Worm (Caenorhabditis elegans) whole organism, young adult: ENCODE results near the gene rop-1.

ENCODE experiments used
- bed-1 ChIP-seq: fragments of 200-800 bp; sonication (Bioruptor generic); IDR thresholded peaks from 2 replicates; pipeline ENCODE4 v1.3.6; 2022; ENCODE audit warnings: missing genetic modification reagents, missing genetic modification characterization, missing compliant biosample characterization
- cebp-1 ChIP-seq, 2 experiments: fragments of 200-800 bp in 1 of 2; sonication (Bioruptor generic) in 1 of 2; sonication (generic microtip) in 1 of 2; IDR thresholded peaks in 1 of 2; optimal IDR thresholded peaks in 1 of 2; 2 replicates each; pipeline versions ENCODE4 v1.3.6 to Lab custom; 2017 to 2022; ENCODE audit warnings: missing compliant biosample characterization in 2 of 2, missing genetic modification characterization in 2 of 2, mild to moderate bottlenecking in 1 of 2, missing genetic modification reagents in 1 of 2, moderate library complexity in 1 of 2
- ceh-100 ChIP-seq: fragments of 200-800 bp; sonication (Bioruptor generic); IDR thresholded peaks from 2 replicates; pipeline ENCODE4 v1.3.6; 2022; ENCODE audit warnings: missing genetic modification reagents, missing genetic modification characterization, missing compliant biosample characterization
- ceh-79 ChIP-seq: sonication (generic microtip); optimal IDR thresholded peaks from 2 replicates; lab custom pipeline; 2017; ENCODE audit warnings: mild to moderate bottlenecking, missing genetic modification characterization, missing compliant biosample characterization
- lir-1 ChIP-seq: fragments of 200-800 bp; sonication (Bioruptor generic); conservative IDR thresholded peaks from 2 replicates; pipeline ENCODE4 v1.3.6; 2022; ENCODE audit warnings: missing genetic modification reagents, missing genetic modification characterization, missing compliant biosample characterization
- madf-10 ChIP-seq: sonication (generic microtip); optimal IDR thresholded peaks from 2 replicates; lab custom pipeline; 2016; ENCODE audit warnings: mild to moderate bottlenecking, missing genetic modification characterization, missing compliant biosample characterization
- madf-6 ChIP-seq: fragments of 200-800 bp; sonication (Bioruptor generic); IDR thresholded peaks from 2 replicates; pipeline ENCODE4 v1.3.6; 2022; ENCODE audit warnings: missing genetic modification reagents, missing genetic modification characterization, missing compliant biosample characterization
- nhr-80 ChIP-seq: sonication (generic microtip); optimal IDR thresholded peaks from 2 replicates; lab custom pipeline; 2016; ENCODE audit warnings: missing genetic modification characterization, missing compliant biosample characterization
- snpc-4 ChIP-seq, 5 experiments: fragments of 150-350 bp in 1 of 5; sonication (generic microtip) in 4 of 5; optimal IDR thresholded peaks; 2 replicates each; lab custom pipeline; 2014 to 2018; ENCODE audit warnings: missing genetic modification characterization in 5 of 5, missing biosample characterization in 3 of 5, antibody characterized with exemption in 2 of 5, mild to moderate bottlenecking in 2 of 5, missing compliant biosample characterization in 2 of 5, missing genotype in 2 of 5, moderate library complexity in 2 of 5, missing genetic modification reagents in 1 of 5
- unc-130 ChIP-seq: sonication (generic microtip); optimal IDR thresholded peaks from 2 replicates; lab custom pipeline; 2016; ENCODE audit warnings: missing genetic modification reagents, missing genetic modification characterization, missing compliant biosample characterization
- ztf-18 ChIP-seq: sonication (generic microtip); optimal IDR thresholded peaks from 2 replicates; lab custom pipeline; 2016; ENCODE audit warnings: missing genotype, mild to moderate bottlenecking, missing genetic modification characterization, missing compliant biosample characterization

Gene rop-1

DNA sequence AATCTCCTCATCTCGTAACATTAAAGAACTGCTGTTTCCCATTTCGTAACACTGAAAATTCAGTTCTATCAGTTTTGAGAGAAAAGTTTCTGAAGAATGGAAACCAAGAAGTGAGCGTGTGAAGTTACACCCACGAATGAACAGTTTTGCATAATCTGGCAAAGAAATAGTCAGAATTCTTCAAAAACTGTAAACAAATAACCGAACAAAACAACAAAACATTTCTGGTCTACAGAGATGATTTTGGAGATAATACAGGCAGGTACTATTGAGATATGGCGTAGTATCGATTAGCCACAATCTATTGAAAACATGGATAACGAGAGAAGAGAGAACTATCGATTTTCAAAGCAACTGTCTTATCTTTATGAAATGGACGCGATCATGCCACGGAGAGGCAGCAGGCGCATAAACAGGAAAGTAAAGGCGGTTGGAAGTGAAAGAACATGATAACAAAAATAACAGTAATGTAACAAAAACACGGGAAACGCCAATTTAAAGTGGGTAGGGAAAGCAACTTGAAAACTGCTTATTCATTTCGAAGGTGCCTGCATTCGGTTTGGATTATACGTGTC is 51.3 kb downstream of the rop-1 start, which contains the start of gene chpf-1:
Gene chpf-1, minus strand, starts transcription at position 51 of the 575 bp plus-strand sequence.
- TF ChIP-seq bed-1 (GFP tag; lab: Robert Waterston, UW), result no peak
- peak; percentile 56 for TF ChIP-seq ztf-18 (tag; lab: Kevin White, UChicago)
- no peak for TF ChIP-seq unc-130 (GFP tag; lab: Kevin White, UChicago)
- 0 out of 2 replicates have a peak, but pooled peaks have one; percentile 17 for TF ChIP-seq madf-6
- TF ChIP-seq lir-1, result no peak
- no peak for TF ChIP-seq madf-10
- TF ChIP-seq ceh-100 (GFP tag; lab: Robert Waterston, UW), result no peak
- TF ChIP-seq ceh-79 (tag; lab: Kevin White, UChicago), result no peak
- no peak for TF ChIP-seq snpc-4 (GFP tag; optimal IDR thresholded peaks at IDR 0.05; lab: Kevin White, UChicago)
- peak in 2 of 4 experiments; percentile 33 to 36 for TF ChIP-seq snpc-4 (tag; optimal IDR thresholded peaks at IDR 0.05; lab: Kevin White, UChicago)
- TF ChIP-seq nhr-80, result peak; percentile 65
- no peak for TF ChIP-seq cebp-1 (GFP tag; IDR thresholded peaks at IDR 0.05; lab: Robert Waterston, UW)
- peak; percentile 2 for TF ChIP-seq cebp-1 (tag; optimal IDR thresholded peaks at IDR 0.05; lab: Kevin White, UChicago)
